Fruit fly (Drosophila melanogaster): Measurements from ENCODE around the gene CG15347.

dm6 chrX:8444279-8444678 is 16.4 kb downstream of the CG15347 start:
- TF ChIP-seq CTCF (optimal IDR thresholded peaks at IDR 0.05): no peak
- no peak for TF ChIP-seq CG8478 (optimal IDR thresholded peaks at IDR 0.05)

Measured in S2 (cell line).